Fruit fly (Drosophila melanogaster): ENCODE data around the gene Atet.

Gene Atet

dm6 chr2L:4334971-4335436 lies 1.3 kb downstream of the Atet start (continued):
- TF ChIP-seq HLH54F (GFP tag; optimal IDR thresholded peaks at IDR 0.05) (peak; percentile 46), crp (GFP tag; optimal IDR thresholded peaks at IDR 0.05) (peak in 1 of 2 experiments; percentile 33), pfk (GFP tag; optimal IDR thresholded peaks at IDR 0.05) (peak; percentile 53), CG12391 (tag; optimal IDR thresholded peaks at IDR 0.05) (peak; percentile 4), fu2 (GFP tag; optimal IDR thresholded peaks at IDR 0.05) (no peak), CG6254 (GFP tag; optimal IDR thresholded peaks at IDR 0.05) (no peak), slbo (GFP tag; IDR thresholded peaks at IDR 0.05) (peak; percentile 50), CrebB (tag; optimal IDR thresholded peaks at IDR 0.05) (no peak), run (tag; optimal IDR thresholded peaks at IDR 0.05) (no peak), grn (GFP tag; optimal IDR thresholded peaks at IDR 0.05) (peak; percentile 74), Nf-YC (tag; optimal IDR thresholded peaks at IDR 0.05) (no peak), Dbx (GFP tag; IDR thresholded peaks at IDR 0.05) (0 out of 3 replicates have a peak, but pooled peaks have one; percentile 42), exex (tag; optimal IDR thresholded peaks at IDR 0.05) (peak; percentile 80), Lhr (GFP tag; optimal IDR thresholded peaks at IDR 0.05) (no peak), Med (GFP tag) (peak; percentile 80), Myb (GFP tag; optimal IDR thresholded peaks at IDR 0.05) (peak; percentile 16), lilli (GFP tag; optimal IDR thresholded peaks at IDR 0.05) (peak; percentile 35), Rfx (GFP tag; IDR thresholded peaks at IDR 0.05) (peak; percentile 21), cwo (GFP tag; optimal IDR thresholded peaks at IDR 0.05) (peak; percentile 49), CG15479 (GFP tag; optimal IDR thresholded peaks at IDR 0.05) (peak; percentile 84), lab (GFP tag; optimal IDR thresholded peaks at IDR 0.05) (peak; percentile 41), dpn (GFP tag; optimal IDR thresholded peaks at IDR 0.05) (peak; percentile 22 to 31), CG3281 (GFP tag; optimal IDR thresholded peaks at IDR 0.05) (peak; percentile 41), CG6813 (GFP tag; optimal IDR thresholded peaks at IDR 0.05) (peak; percentile 20), CG5953 (GFP tag; IDR thresholded peaks at IDR 0.05) (0 out of 2 replicates have a peak, but pooled peaks have one; percentile 42), CG11456 (GFP tag; IDR thresholded peaks at IDR 0.05) (no peak)

dm6 chr2L:4335979-4336378 lies 2.3 kb downstream of the Atet start:
- TF ChIP-seq CG34376 (GFP tag; optimal IDR thresholded peaks at IDR 0.05) = no peak
- TF ChIP-seq cwo (GFP tag; optimal IDR thresholded peaks at IDR 0.05) = no peak
- TF ChIP-seq CG3838 (GFP tag; optimal IDR thresholded peaks at IDR 0.05) = no peak
- no peak for TF ChIP-seq Blimp-1 (GFP tag; optimal IDR thresholded peaks at IDR 0.05)
- TF ChIP-seq Dek (tag; optimal IDR thresholded peaks at IDR 0.05) = no peak
- no peak for TF ChIP-seq D (optimal IDR thresholded peaks at IDR 0.05)
- TF ChIP-seq D (GFP tag; optimal IDR thresholded peaks at IDR 0.05) = no peak
- no peak for TF ChIP-seq usp (GFP tag; optimal IDR thresholded peaks at IDR 0.05)
- no peak for TF ChIP-seq ash1 (GFP tag; optimal IDR thresholded peaks at IDR 0.05)
- peak; percentile 82 for TF ChIP-seq cg (GFP tag; optimal IDR thresholded peaks at IDR 0.05)
- no peak for TF ChIP-seq sens (GFP tag)
- TF ChIP-seq en (GFP tag; optimal IDR thresholded peaks at IDR 0.05) = no peak
- TF ChIP-seq Med (GFP tag) = peak; percentile 52
- no peak for TF ChIP-seq HHEX (GFP tag; optimal IDR thresholded peaks at IDR 0.05)
- TF ChIP-seq shn (GFP tag; optimal IDR thresholded peaks at IDR 0.05) = no peak
- TF ChIP-seq bigmax (GFP tag; optimal IDR thresholded peaks at IDR 0.05) = no peak
- TF ChIP-seq da (GFP tag; optimal IDR thresholded peaks at IDR 0.05) = no peak
- no peak for TF ChIP-seq dan (GFP tag; IDR thresholded peaks at IDR 0.05)
- no peak for TF ChIP-seq Aef1 (GFP tag; IDR thresholded peaks at IDR 0.05)
- no peak for TF ChIP-seq ara (GFP tag; IDR thresholded peaks at IDR 0.05)
- TF ChIP-seq nerfin-2 (GFP tag; IDR thresholded peaks at IDR 0.05; ENCODE audit: partially characterized antibody) = no peak
- TF ChIP-seq CG10267 (tag; optimal IDR thresholded peaks at IDR 0.05) = no peak
- no peak for TF ChIP-seq prd (optimal IDR thresholded peaks at IDR 0.05)
- TF ChIP-seq prd (GFP tag; IDR thresholded peaks at IDR 0.05) = no peak
- no peak for TF ChIP-seq Dbx (GFP tag; IDR thresholded peaks at IDR 0.05)
- TF ChIP-seq Mrtf (GFP tag; IDR thresholded peaks at IDR 0.05) = no peak
- TF ChIP-seq mirr (GFP tag; optimal IDR thresholded peaks at IDR 0.05) = peak; percentile 58
- no peak for TF ChIP-seq tin (GFP tag; optimal IDR thresholded peaks at IDR 0.05)
- TF ChIP-seq Meics (GFP tag; optimal IDR thresholded peaks at IDR 0.05) = no peak

All from whole organism, embryonic.